Fruit fly (Drosophila melanogaster) whole organism, pupa: ENCODE measurements around the gene TfAP-2.

Source experiments
- CG12605 ChIP-seq: fragments of 200-800 bp; sonication (Bioruptor generic); IDR thresholded peaks from 2 replicates; pipeline ENCODE4 v1.3.6; 2022; ENCODE audit warnings: missing biosample characterization, missing genetic modification characterization
- CG13204 ChIP-seq: fragments of 200-800 bp; sonication (Bioruptor generic); optimal IDR thresholded peaks from 2 replicates; lab custom pipeline; 2018; ENCODE audit warnings: missing biosample characterization, mild to moderate bottlenecking, missing genetic modification characterization, moderate library complexity
- CG15710 ChIP-seq: fragments of 200-800 bp; sonication (Bioruptor generic); optimal IDR thresholded peaks from 2 replicates; lab custom pipeline; 2018; ENCODE audit warnings: missing biosample characterization, mild to moderate bottlenecking, missing genetic modification characterization, moderate library complexity
- CG9948 ChIP-seq: fragments of 200-800 bp; sonication (Bioruptor generic); optimal IDR thresholded peaks from 2 replicates; lab custom pipeline; 2018; ENCODE audit warnings: missing biosample characterization, mild to moderate bottlenecking, missing genetic modification characterization, moderate library complexity
- EcR ChIP-seq: fragments of 200-800 bp; sonication (Bioruptor generic); optimal IDR thresholded peaks from 3 replicates; lab custom pipeline; 2019; ENCODE audit warnings: missing biosample characterization, missing genetic modification characterization, mild to moderate bottlenecking, moderate library complexity, missing genetic modification reagents
- Snoo ChIP-seq: fragments of 200-800 bp; sonication (Bioruptor generic); optimal IDR thresholded peaks from 3 replicates; lab custom pipeline; 2017; ENCODE audit warnings: missing biosample characterization, mild to moderate bottlenecking, missing genetic modification characterization, inconsistent platforms
- gl ChIP-seq: fragments of 200-800 bp; sonication (Bioruptor generic); optimal IDR thresholded peaks from 2 replicates; lab custom pipeline; 2018; ENCODE audit warnings: missing biosample characterization, mild to moderate bottlenecking, missing genetic modification characterization

dm6 chr3L:21554752-21555151 is 31.9 kb upstream of the TfAP-2 start, which contains the start of gene Wnk:
- TF ChIP-seq CG9948 (tag; lab: Kevin White, UChicago) (no peak), CG15710 (tag; lab: Kevin White, UChicago) (no peak), CG12605 (GFP tag; lab: Robert Waterston, UW) (no peak), Snoo (no peak), CG13204 (GFP tag; lab: Kevin White, UChicago) (no peak), EcR (no peak), gl (tag; lab: Kevin White, UChicago) (no peak)
